Worm (Caenorhabditis elegans) whole organism, L3 larva: ENCODE data around the gene M01H9.10.

Experiments used
- R02D3.7 ChIP-seq: fragments of 150-350 bp; optimal IDR thresholded peaks from 2 replicates; lab custom pipeline; 2014; ENCODE audit warnings: missing biosample characterization, missing genetic modification characterization
- ama-1 ChIP-seq: fragments of 150-350 bp; optimal IDR thresholded peaks from 2 replicates; lab custom pipeline; 2018
- ceh-28 ChIP-seq: fragments of 150-350 bp; optimal IDR thresholded peaks from 2 replicates; lab custom pipeline; 2014; ENCODE audit warnings: missing biosample characterization, missing genetic modification reagents, missing genetic modification characterization
- jun-1 ChIP-seq: fragments of 150-350 bp; optimal IDR thresholded peaks from 2 replicates; lab custom pipeline; 2014; ENCODE audit warnings: missing biosample characterization, missing genetic modification reagents, missing genetic modification characterization
- lsy-12 ChIP-seq: sonication (generic microtip); optimal IDR thresholded peaks from 2 replicates; lab custom pipeline; 2016; ENCODE audit warnings: mild to moderate bottlenecking, missing genetic modification characterization, missing compliant biosample characterization
- mdl-1 ChIP-seq: fragments of 150-350 bp; optimal IDR thresholded peaks from 2 replicates; lab custom pipeline; 2014; ENCODE audit warnings: missing biosample characterization, missing genetic modification characterization
- nhr-23 ChIP-seq: fragments of 150-350 bp; optimal IDR thresholded peaks from 2 replicates; lab custom pipeline; 2014; ENCODE audit warnings: missing biosample characterization, missing genetic modification reagents, missing genetic modification characterization
- nhr-237 ChIP-seq: fragments of 150-350 bp; optimal IDR thresholded peaks from 2 replicates; lab custom pipeline; 2014; ENCODE audit warnings: missing biosample characterization, missing genetic modification characterization
- nhr-67 ChIP-seq: fragments of 150-350 bp; optimal IDR thresholded peaks from 2 replicates; lab custom pipeline; 2014; ENCODE audit warnings: missing biosample characterization, missing genetic modification characterization
- zag-1 ChIP-seq: fragments of 150-350 bp; optimal IDR thresholded peaks from 2 replicates; lab custom pipeline; 2014; ENCODE audit warnings: missing biosample characterization, missing genetic modification characterization

DNA sequence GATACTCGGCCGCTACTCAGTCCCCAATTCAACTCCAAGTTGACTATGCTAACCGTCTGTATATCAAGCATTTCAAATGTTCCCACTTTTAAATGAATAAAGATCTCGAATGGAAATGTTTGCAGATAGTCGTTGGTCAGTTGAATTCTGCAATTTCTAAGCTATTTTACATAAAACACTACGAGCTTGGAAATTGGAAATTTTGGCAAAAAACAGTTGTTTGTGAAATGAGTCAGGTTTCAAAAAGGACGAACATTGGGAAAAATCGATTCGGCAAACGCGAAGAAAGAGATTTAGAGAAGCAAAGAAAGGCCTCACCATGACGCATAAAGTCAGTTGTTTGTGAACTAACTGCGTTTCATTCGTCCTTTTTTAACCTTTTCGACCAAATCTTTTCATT is 33.0 kb downstream of the M01H9.10 start:
- TF ChIP-seq nhr-23 (tag; lab: Kevin White, UChicago) (peak; percentile 43), mdl-1 (tag; lab: Kevin White, UChicago) (no peak), ama-1 (lab: Kevin White, UChicago) (peak; percentile 83), nhr-237 (tag; lab: Kevin White, UChicago) (no peak), lsy-12 (tag; lab: Kevin White, UChicago) (no peak), R02D3.7 (tag; lab: Kevin White, UChicago) (peak; percentile 42), ceh-28 (tag; lab: Kevin White, UChicago) (peak; percentile 84), nhr-67 (tag; lab: Kevin White, UChicago) (no peak), zag-1 (tag; lab: Kevin White, UChicago) (no peak), jun-1 (tag; lab: Kevin White, UChicago) (no peak)
